Worm (Caenorhabditis elegans) whole organism, L2 larva: Measurements from ENCODE around the gene twk-44.

Experiments
- C34F6.9 ChIP-seq: fragments of 150-350 bp; optimal IDR thresholded peaks from 2 replicates; lab custom pipeline; 2014; ENCODE audit warnings: missing biosample characterization, missing genetic modification characterization
- F13H6.1 ChIP-seq: sonication (generic microtip); optimal IDR thresholded peaks from 2 replicates; lab custom pipeline; 2016; ENCODE audit warnings: missing genetic modification characterization, missing compliant biosample characterization
- R02D3.7 ChIP-seq: fragments of 150-350 bp; optimal IDR thresholded peaks from 2 replicates; lab custom pipeline; 2014; ENCODE audit warnings: missing biosample characterization, missing genetic modification characterization
- Y55F3AM.14 ChIP-seq: fragments of 200-800 bp; sonication (Bioruptor generic); optimal IDR thresholded peaks from 2 replicates; lab custom pipeline; 2018; ENCODE audit warnings: mild to moderate bottlenecking, missing genetic modification characterization, missing compliant biosample characterization
- ZK546.5 ChIP-seq: sonication (generic microtip); optimal IDR thresholded peaks from 2 replicates; lab custom pipeline; 2017; ENCODE audit warnings: missing biosample characterization, missing genetic modification characterization
- alr-1 ChIP-seq: fragments of 150-350 bp; optimal IDR thresholded peaks from 2 replicates; lab custom pipeline; 2014; ENCODE audit warnings: missing biosample characterization, missing genetic modification characterization
- aly-2 ChIP-seq: fragments of 150-350 bp; optimal IDR thresholded peaks from 2 replicates; lab custom pipeline; 2014; ENCODE audit warnings: missing biosample characterization, missing genetic modification characterization
- ama-1 ChIP-seq: fragments of 150-350 bp; optimal IDR thresholded peaks from 2 replicates; lab custom pipeline; 2018; ENCODE audit warnings: inconsistent platforms
- blmp-1 ChIP-seq: sonication (generic microtip); optimal IDR thresholded peaks from 2 replicates; lab custom pipeline; 2017; ENCODE audit warnings: missing genetic modification characterization, mild to moderate bottlenecking, missing compliant biosample characterization, antibody characterized with exemption, moderate library complexity; ENCODE audit not compliant: insufficient read depth
- ceh-16 ChIP-seq: fragments of 150-350 bp; optimal IDR thresholded peaks from 2 replicates; lab custom pipeline; 2014; ENCODE audit warnings: missing biosample characterization, missing genetic modification characterization
- ceh-82 ChIP-seq: fragments of 150-350 bp; optimal IDR thresholded peaks from 2 replicates; lab custom pipeline; 2014; ENCODE audit warnings: missing biosample characterization, missing genetic modification characterization
- crh-2 ChIP-seq: sonication (generic microtip); optimal IDR thresholded peaks from 2 replicates; lab custom pipeline; 2017; ENCODE audit warnings: missing biosample characterization, missing genetic modification characterization
- dmd-4 ChIP-seq: sonication (generic microtip); optimal IDR thresholded peaks from 2 replicates; lab custom pipeline; 2017; ENCODE audit warnings: missing biosample characterization, missing genetic modification characterization
- egl-27 ChIP-seq: sonication (generic microtip); optimal IDR thresholded peaks from 3 replicates; lab custom pipeline; 2017; ENCODE audit warnings: missing biosample characterization, missing genetic modification reagents, missing genetic modification characterization
- elt-1 ChIP-seq: fragments of 150-350 bp; optimal IDR thresholded peaks from 2 replicates; lab custom pipeline; 2014; ENCODE audit warnings: missing biosample characterization, missing genetic modification characterization
- lin-39 ChIP-seq: fragments of 150-350 bp; optimal IDR thresholded peaks from 2 replicates; lab custom pipeline; 2014; ENCODE audit warnings: missing biosample characterization, missing genetic modification reagents, missing genetic modification characterization
- lsy-2 ChIP-seq, 2 experiments: fragments of 150-350 bp in 1 of 2; sonication (generic microtip) in 1 of 2; optimal IDR thresholded peaks; 2 replicates each; lab custom pipeline; 2014 to 2017; ENCODE audit warnings: missing biosample characterization in 2 of 2, missing genetic modification characterization in 2 of 2
- mab-5 ChIP-seq: fragments of 150-350 bp; optimal IDR thresholded peaks from 2 replicates; lab custom pipeline; 2014; ENCODE audit warnings: missing biosample characterization, missing genetic modification characterization
- mbf-1 ChIP-seq: sonication (generic microtip); optimal IDR thresholded peaks from 2 replicates; lab custom pipeline; 2017; ENCODE audit warnings: missing biosample characterization, missing genetic modification characterization
- mdl-1 ChIP-seq, 2 experiments: fragments of 150-350 bp in 1 of 2; sonication (generic microtip) in 1 of 2; optimal IDR thresholded peaks; 2 replicates each; lab custom pipeline; 2017; ENCODE audit warnings: missing biosample characterization in 2 of 2, missing genetic modification characterization in 2 of 2
- nhr-10 ChIP-seq: sonication (generic microtip); optimal IDR thresholded peaks from 2 replicates; lab custom pipeline; 2017; ENCODE audit warnings: missing biosample characterization, missing genetic modification characterization
- nhr-12 ChIP-seq: fragments of 150-350 bp; optimal IDR thresholded peaks from 2 replicates; lab custom pipeline; 2014; ENCODE audit warnings: missing biosample characterization, missing genetic modification characterization
- nhr-129 ChIP-seq: fragments of 150-350 bp; optimal IDR thresholded peaks from 2 replicates; lab custom pipeline; 2014; ENCODE audit warnings: missing biosample characterization, missing genetic modification characterization
- nhr-21 ChIP-seq: fragments of 150-350 bp; optimal IDR thresholded peaks from 2 replicates; lab custom pipeline; 2014; ENCODE audit warnings: missing biosample characterization, missing genetic modification characterization
- nhr-23 ChIP-seq: fragments of 150-350 bp; optimal IDR thresholded peaks from 2 replicates; lab custom pipeline; 2014; ENCODE audit warnings: missing biosample characterization, missing genetic modification reagents, missing genetic modification characterization
- nhr-25 ChIP-seq: fragments of 150-350 bp; sonication (generic microtip); optimal IDR thresholded peaks from 3 replicates; lab custom pipeline; 2014; ENCODE audit warnings: missing biosample characterization, missing genetic modification characterization
- nhr-6 ChIP-seq: fragments of 150-350 bp; optimal IDR thresholded peaks from 2 replicates; lab custom pipeline; 2014; ENCODE audit warnings: missing biosample characterization, missing genetic modification characterization
- nhr-77 ChIP-seq: fragments of 150-350 bp; optimal IDR thresholded peaks from 2 replicates; lab custom pipeline; 2014; ENCODE audit warnings: missing biosample characterization, missing genetic modification characterization
- peb-1 ChIP-seq: fragments of 150-350 bp; optimal IDR thresholded peaks from 2 replicates; lab custom pipeline; 2014; ENCODE audit warnings: missing biosample characterization, missing genetic modification characterization
- skn-1 ChIP-seq: sonication (generic microtip); optimal IDR thresholded peaks from 2 replicates; lab custom pipeline; 2017; ENCODE audit warnings: missing biosample characterization, missing genetic modification characterization
- sma-3 ChIP-seq: sonication (generic microtip); optimal IDR thresholded peaks from 2 replicates; lab custom pipeline; 2016; ENCODE audit warnings: missing genetic modification reagents, missing genetic modification characterization, missing compliant biosample characterization
- sma-9 ChIP-seq, 2 experiments: fragments of 150-350 bp in 1 of 2; sonication (generic microtip) in 1 of 2; optimal IDR thresholded peaks; 2 replicates each; lab custom pipeline; 2014 to 2016; ENCODE audit warnings: missing genetic modification characterization in 2 of 2, mild to moderate bottlenecking in 1 of 2, missing biosample characterization in 1 of 2, missing compliant biosample characterization in 1 of 2, missing genetic modification reagents in 1 of 2, moderate library complexity in 1 of 2
- snpc-4 ChIP-seq: fragments of 150-350 bp; optimal IDR thresholded peaks from 2 replicates; lab custom pipeline; 2014; ENCODE audit warnings: missing biosample characterization, missing genetic modification characterization
- unc-39 ChIP-seq: fragments of 150-350 bp; optimal IDR thresholded peaks from 2 replicates; lab custom pipeline; 2014; ENCODE audit warnings: missing biosample characterization, missing genetic modification characterization
- unc-55 ChIP-seq: fragments of 150-350 bp; sonication (generic microtip); optimal IDR thresholded peaks from 3 replicates; lab custom pipeline; 2014; ENCODE audit warnings: missing biosample characterization, missing genetic modification reagents, missing genetic modification characterization
- unc-62 ChIP-seq: fragments of 150-350 bp; optimal IDR thresholded peaks from 2 replicates; lab custom pipeline; 2014; ENCODE audit warnings: missing biosample characterization, missing genetic modification reagents, missing genetic modification characterization
- zag-1 ChIP-seq: fragments of 150-350 bp; optimal IDR thresholded peaks from 2 replicates; lab custom pipeline; 2014; ENCODE audit warnings: missing biosample characterization, missing genetic modification characterization
- ztf-1 ChIP-seq: fragments of 200-800 bp; sonication (Bioruptor generic); conservative IDR thresholded peaks from 2 replicates; pipeline ENCODE4 v1.3.6; 2022; ENCODE audit warnings: missing genetic modification characterization, missing compliant biosample characterization
- ztf-11 ChIP-seq: sonication (generic microtip); optimal IDR thresholded peaks from 2 replicates; lab custom pipeline; 2017; ENCODE audit warnings: missing biosample characterization, missing genetic modification characterization
- ztf-4 ChIP-seq: fragments of 150-350 bp; optimal IDR thresholded peaks from 2 replicates; lab custom pipeline; 2014; ENCODE audit warnings: missing biosample characterization, missing genetic modification characterization

Gene twk-44

DNA sequence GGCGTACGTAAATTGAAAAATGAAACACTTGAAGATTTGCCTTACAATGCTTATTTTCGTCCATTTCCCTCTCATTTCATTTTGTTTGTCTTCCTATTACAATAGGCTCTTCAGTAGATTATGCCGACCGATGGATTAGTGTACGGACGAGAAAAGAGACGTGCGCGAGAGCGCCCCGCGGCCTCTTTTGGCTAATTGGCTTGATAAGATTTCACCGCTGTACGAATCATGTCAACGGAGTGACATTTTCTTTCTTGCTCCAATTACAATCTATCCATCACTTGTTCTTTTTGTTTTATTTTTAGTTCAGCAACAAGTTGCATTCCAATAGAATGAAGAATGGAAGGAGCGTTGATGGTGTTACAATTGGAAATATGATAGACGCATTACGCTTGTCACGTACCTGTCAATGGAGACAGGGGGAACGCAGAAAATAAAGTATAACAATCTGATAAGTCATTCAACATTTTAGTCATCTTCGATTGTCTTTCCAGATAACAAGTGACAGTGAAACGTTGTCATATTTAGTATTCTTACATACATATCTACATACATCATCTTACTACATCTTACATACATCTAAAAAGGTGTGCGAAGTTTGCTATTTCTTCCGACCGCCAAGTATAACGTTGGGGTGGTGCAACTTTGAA, 18.7 kb downstream of the twk-44 start:
- TF ChIP-seq nhr-23 (tag; lab: Kevin White, UChicago) (no peak), mbf-1 (no peak), lin-39 (tag; lab: Kevin White, UChicago) (no peak), nhr-12 (tag; lab: Kevin White, UChicago) (no peak), Y55F3AM.14 (GFP tag; lab: Kevin White, UChicago) (no peak), ztf-4 (tag; lab: Kevin White, UChicago) (no peak), egl-27 (tag; lab: Kevin White, UChicago) (no peak), elt-1 (tag; lab: Kevin White, UChicago) (no peak), nhr-10 (tag; lab: Kevin White, UChicago) (no peak), ZK546.5 (no peak), nhr-77 (tag; lab: Kevin White, UChicago) (no peak)

DNA sequence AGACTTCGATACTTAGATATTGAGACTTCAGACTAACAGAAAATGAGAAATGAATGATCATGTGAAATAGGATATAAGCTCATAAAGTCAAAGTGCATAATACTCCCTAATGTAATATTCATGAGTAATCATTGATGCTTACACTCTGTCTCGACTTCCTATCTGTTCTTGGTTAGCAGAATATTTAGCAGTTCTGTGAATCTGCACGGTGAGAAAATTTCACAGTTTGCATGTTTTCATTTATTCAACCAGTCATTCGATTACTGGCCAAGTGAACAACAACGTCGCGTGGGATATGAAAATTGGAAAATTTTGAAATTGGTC, 19.5 kb downstream of the twk-44 start:
- peak; percentile 30 for TF ChIP-seq sma-9 (GFP tag; optimal IDR thresholded peaks at IDR 0.05; lab: Kevin White, UChicago)
- no peak for TF ChIP-seq sma-9 (tag; optimal IDR thresholded peaks at IDR 0.05; lab: Kevin White, UChicago)
- peak; percentile 35 for TF ChIP-seq C34F6.9 (tag; lab: Kevin White, UChicago)
- peak; percentile 26 for TF ChIP-seq crh-2 (tag; lab: Kevin White, UChicago)
- no peak for TF ChIP-seq snpc-4
- TF ChIP-seq aly-2 (tag; lab: Kevin White, UChicago), result no peak
- TF ChIP-seq unc-55 (GFP tag; lab: Kevin White, UChicago), result peak; percentile 46

DNA sequence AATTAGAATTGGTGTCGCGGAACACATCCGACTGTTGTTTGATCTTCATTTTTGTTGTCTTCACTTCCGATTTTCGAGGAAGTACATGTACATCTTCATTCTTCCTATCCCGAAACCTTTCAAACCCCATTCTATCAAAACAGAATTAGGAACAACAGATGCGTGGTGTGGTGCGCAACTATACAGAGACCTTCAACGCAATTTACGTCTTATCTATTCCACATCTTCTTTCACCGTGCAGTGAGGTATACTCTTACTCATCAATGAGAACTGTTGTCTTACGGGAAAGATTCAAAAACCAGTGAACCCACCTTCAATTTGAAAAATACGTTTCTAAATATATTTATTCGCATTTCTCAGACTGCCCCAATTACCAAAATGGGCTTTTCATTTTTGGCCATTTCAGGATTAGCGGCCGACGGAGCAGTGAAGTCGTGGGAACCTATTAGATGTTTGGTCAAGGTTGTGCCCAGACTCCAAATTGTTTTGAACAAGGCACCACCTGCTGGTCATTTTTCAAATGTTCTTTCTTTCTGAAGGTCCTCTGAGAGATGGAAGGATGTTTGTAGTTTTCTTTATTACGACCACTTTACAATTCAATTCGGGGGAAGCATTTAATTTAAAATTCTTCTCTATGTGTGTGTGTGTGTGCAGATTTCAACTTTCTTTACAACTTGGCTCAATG, 20.0 kb downstream of the twk-44 start:
- TF ChIP-seq egl-27 (tag; lab: Kevin White, UChicago), result peak; percentile 16
- no peak for TF ChIP-seq nhr-129 (tag; lab: Kevin White, UChicago)
- TF ChIP-seq ceh-16 (tag; lab: Kevin White, UChicago), result peak; percentile 39
- TF ChIP-seq sma-9 (GFP tag; optimal IDR thresholded peaks at IDR 0.05; lab: Kevin White, UChicago), result peak; percentile 27
- TF ChIP-seq sma-9 (tag; optimal IDR thresholded peaks at IDR 0.05; lab: Kevin White, UChicago), result no peak
- TF ChIP-seq peb-1 (tag; lab: Kevin White, UChicago), result no peak
- TF ChIP-seq R02D3.7 (tag; lab: Kevin White, UChicago), result no peak
- peak; percentile 19 for TF ChIP-seq nhr-21 (tag; lab: Kevin White, UChicago)
- TF ChIP-seq mbf-1, result no peak
- TF ChIP-seq lsy-2 (tag; optimal IDR thresholded peaks at IDR 0.05; lab: Kevin White, UChicago), result peak in 1 of 2 experiments; percentile 34

DNA sequence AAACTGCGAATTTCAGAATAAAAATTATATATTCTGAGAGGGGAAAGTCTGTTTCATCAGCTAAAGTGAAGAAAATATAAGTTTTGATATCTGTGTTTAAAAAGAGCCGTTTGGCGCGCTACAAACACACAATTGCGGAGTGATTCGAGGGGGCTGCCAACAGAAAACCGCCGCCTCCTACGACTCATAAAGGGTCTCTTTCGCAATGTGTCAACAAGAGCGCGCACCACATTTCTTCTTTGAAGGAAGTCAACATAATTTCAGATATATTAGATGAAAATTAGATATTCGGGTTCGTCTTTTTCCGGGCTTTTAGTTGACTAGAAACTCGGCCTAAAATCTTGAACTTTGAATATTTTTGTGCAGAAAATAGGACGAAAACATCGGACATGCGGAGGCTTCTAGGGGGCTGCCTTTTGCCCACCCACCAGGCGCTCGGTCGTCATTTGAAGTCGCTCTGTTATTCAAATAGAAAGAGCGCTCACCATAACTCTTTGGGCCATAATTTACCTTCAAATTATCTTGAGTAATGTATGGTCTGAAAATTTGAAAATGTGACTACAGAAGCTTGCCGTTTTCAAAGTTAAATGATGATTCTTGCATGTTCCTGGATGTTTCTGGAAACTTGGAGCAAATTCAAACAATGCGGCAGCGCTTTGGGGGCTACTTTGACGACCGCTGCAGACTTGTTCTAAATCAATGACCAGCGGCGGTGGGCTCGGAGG, 21.0 kb downstream of the twk-44 start:
- TF ChIP-seq aly-2 (tag; lab: Kevin White, UChicago) (no peak), mab-5 (tag; lab: Kevin White, UChicago) (peak; percentile 69), ztf-4 (tag; lab: Kevin White, UChicago) (peak; percentile 83), mbf-1 (no peak), nhr-6 (tag; lab: Kevin White, UChicago) (peak; percentile 62), ama-1 (lab: Kevin White, UChicago) (no peak), alr-1 (no peak), F13H6.1 (peak; percentile 98), unc-39 (tag; lab: Kevin White, UChicago) (no peak), blmp-1 (peak; percentile 71), ceh-16 (tag; lab: Kevin White, UChicago) (peak; percentile 74), dmd-4 (tag; lab: Kevin White, UChicago) (no peak), nhr-21 (tag; lab: Kevin White, UChicago) (peak; percentile 80), unc-62 (GFP tag; lab: Kevin White, UChicago) (peak; percentile 21), zag-1 (tag; lab: Kevin White, UChicago) (peak; percentile 44), ceh-82 (peak; percentile 11), unc-55 (GFP tag; lab: Kevin White, UChicago) (peak; percentile 62), nhr-77 (tag; lab: Kevin White, UChicago) (peak; percentile 76), sma-3 (GFP tag; lab: Kevin White, UChicago) (peak; percentile 98), nhr-25 (tag; lab: Kevin White, UChicago) (peak; percentile 97), R02D3.7 (tag; lab: Kevin White, UChicago) (no peak), nhr-12 (tag; lab: Kevin White, UChicago) (no peak), C34F6.9 (tag; lab: Kevin White, UChicago) (peak; percentile 75), snpc-4 (no peak), crh-2 (tag; lab: Kevin White, UChicago) (peak; percentile 69), mdl-1 (tag; optimal IDR thresholded peaks at IDR 0.05; lab: Kevin White, UChicago) (peak; percentile 58 to 78), ztf-1 (0 out of 2 replicates have a peak, but pooled peaks have one; percentile 91), ztf-11 (tag; lab: Kevin White, UChicago) (peak; percentile 75), lin-39 (tag; lab: Kevin White, UChicago) (no peak), skn-1 (tag; lab: Kevin White, UChicago) (peak; percentile 64), lsy-2 (tag; optimal IDR thresholded peaks at IDR 0.05; lab: Kevin White, UChicago) (peak; percentile 79 to 85), elt-1 (tag; lab: Kevin White, UChicago) (no peak), ZK546.5 (peak; percentile 66), nhr-129 (tag; lab: Kevin White, UChicago) (peak; percentile 77), peb-1 (tag; lab: Kevin White, UChicago) (no peak), egl-27 (tag; lab: Kevin White, UChicago) (peak; percentile 43)
